Fruit fly (Drosophila melanogaster): ENCODE results near the gene CG5639.
A peak's percentile ranks its signal among the peaks of the same experiment; 100 is the strongest.

CG5639 gene

DNA sequence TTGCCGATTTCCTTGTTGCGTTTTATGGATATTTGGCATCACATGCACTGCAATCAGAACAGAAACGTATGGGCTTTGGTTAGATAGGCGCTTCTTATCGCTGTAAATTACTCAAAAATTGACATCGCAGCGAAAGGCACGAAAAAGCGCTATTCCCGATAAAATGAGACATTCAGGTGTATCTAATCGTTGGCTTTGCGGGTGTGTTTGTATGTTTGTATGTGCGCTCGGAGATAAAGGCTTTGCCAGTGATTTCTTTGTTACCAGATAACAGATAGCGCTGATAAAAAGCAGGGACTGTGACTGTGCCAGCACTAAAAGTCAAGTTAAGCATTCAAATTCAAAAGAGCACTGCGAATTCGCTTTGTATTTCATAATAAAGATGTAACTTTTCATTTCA is 27.4 kb downstream of the CG5639 start:
- TF ChIP-seq pad (GFP tag; optimal IDR thresholded peaks at IDR 0.05) (no peak), kay (GFP tag; ENCODE audit: borderline replicate concordance) (peak; percentile 59)

DNA sequence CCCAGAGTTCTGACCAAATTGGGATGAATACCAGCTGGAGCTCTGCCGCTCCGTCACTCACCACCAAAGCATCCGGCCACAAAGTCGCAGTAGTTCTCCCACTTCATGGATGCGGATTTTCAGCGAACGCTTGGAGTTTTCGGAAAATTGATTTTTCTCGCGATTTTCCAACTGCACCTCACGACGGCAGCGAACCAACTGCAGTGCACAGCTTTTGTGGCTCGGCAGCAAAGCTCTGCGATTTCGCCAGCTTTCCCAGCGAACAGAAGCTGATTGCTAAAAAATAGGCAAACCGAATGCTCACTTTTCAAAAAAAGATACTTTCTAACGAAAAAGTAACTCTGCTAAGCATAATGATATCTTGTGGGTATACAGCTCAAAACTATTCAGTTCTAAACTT is 34.8 kb downstream of the CG5639 start, which contains the start of gene CG5646:
TSS of gene CG5646 (minus strand) at position 206 of the 400 bp plus-strand sequence.
- TF ChIP-seq Mnt (GFP tag; optimal IDR thresholded peaks at IDR 0.05) (peak; percentile 48), pad (GFP tag; optimal IDR thresholded peaks at IDR 0.05) (peak; percentile 35), CG5204 (GFP tag; optimal IDR thresholded peaks at IDR 0.05) (no peak), CG14711 (tag; optimal IDR thresholded peaks at IDR 0.05) (no peak), Crg-1 (GFP tag; optimal IDR thresholded peaks at IDR 0.05) (no peak), CG7045 (GFP tag; optimal IDR thresholded peaks at IDR 0.05) (peak; percentile 6), kay (GFP tag; ENCODE audit: borderline replicate concordance) (peak; percentile 97), ovo (GFP tag; optimal IDR thresholded peaks at IDR 0.05) (peak; percentile 23), CG7101 (tag; optimal IDR thresholded peaks at IDR 0.05) (peak; percentile 32), CG11617 (GFP tag; optimal IDR thresholded peaks at IDR 0.05) (peak; percentile 55), CG1620 (GFP tag; optimal IDR thresholded peaks at IDR 0.05) (peak; percentile 5), Clk (GFP tag; optimal IDR thresholded peaks at IDR 0.05) (peak; percentile 88), tj (GFP tag; optimal IDR thresholded peaks at IDR 0.05) (peak; percentile 27), bab1 (GFP tag; optimal IDR thresholded peaks at IDR 0.05) (peak; percentile 86), CG12768 (GFP tag; optimal IDR thresholded peaks at IDR 0.05) (peak; percentile 54), CG33017 (tag; optimal IDR thresholded peaks at IDR 0.05) (peak; percentile 58), cnc (optimal IDR thresholded peaks at IDR 0.05) (no peak), toe (GFP tag; optimal IDR thresholded peaks at IDR 0.05) (no peak), Hr96 (GFP tag; optimal IDR thresholded peaks at IDR 0.05) (no peak), cic (GFP tag; optimal IDR thresholded peaks at IDR 0.05) (peak; percentile 80)

DNA sequence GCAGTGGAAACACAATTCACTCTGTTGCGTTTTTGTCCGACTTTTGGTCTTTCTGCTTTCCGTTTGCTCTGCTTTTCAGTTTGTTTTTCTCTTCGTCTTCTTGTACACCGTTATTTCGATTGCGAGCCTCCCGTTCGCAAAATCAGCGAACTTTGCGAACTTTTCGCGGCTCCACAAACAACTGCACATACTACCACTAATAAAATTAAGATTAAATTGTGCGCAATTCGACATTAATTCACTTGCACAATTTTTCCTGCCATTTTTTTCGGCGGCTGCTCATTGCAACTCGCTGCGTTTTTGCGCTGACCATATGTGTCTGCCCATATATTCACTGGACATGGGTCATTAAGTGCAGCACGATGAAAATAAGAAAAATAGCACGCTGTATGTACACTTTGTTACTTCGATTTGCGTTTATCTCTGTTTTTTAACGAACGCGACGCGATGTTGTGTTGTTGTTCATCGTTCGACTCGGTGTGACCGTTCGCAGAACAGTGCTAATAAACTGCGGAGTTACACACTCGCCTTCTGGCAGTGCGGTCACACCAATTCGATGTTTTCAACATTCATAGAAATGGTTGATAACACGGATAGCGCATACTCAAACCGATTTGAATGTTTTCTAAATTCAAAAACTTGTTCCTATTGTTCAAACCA is 37.1 kb downstream of the CG5639 start, which contains the start of gene Klp98A:
TSS of gene Klp98A (minus strand) at position 486 of the 660 bp plus-strand sequence.
- TF ChIP-seq CG7101 (tag; optimal IDR thresholded peaks at IDR 0.05) (no peak), bab1 (GFP tag; optimal IDR thresholded peaks at IDR 0.05) (peak; percentile 28), CG1620 (GFP tag; optimal IDR thresholded peaks at IDR 0.05) (peak; percentile 0), cic (GFP tag; optimal IDR thresholded peaks at IDR 0.05) (peak; percentile 31), tj (GFP tag; optimal IDR thresholded peaks at IDR 0.05) (peak; percentile 72), Mnt (GFP tag; optimal IDR thresholded peaks at IDR 0.05) (peak; percentile 39), CG14711 (tag; optimal IDR thresholded peaks at IDR 0.05) (no peak), cnc (optimal IDR thresholded peaks at IDR 0.05) (no peak)

DNA sequence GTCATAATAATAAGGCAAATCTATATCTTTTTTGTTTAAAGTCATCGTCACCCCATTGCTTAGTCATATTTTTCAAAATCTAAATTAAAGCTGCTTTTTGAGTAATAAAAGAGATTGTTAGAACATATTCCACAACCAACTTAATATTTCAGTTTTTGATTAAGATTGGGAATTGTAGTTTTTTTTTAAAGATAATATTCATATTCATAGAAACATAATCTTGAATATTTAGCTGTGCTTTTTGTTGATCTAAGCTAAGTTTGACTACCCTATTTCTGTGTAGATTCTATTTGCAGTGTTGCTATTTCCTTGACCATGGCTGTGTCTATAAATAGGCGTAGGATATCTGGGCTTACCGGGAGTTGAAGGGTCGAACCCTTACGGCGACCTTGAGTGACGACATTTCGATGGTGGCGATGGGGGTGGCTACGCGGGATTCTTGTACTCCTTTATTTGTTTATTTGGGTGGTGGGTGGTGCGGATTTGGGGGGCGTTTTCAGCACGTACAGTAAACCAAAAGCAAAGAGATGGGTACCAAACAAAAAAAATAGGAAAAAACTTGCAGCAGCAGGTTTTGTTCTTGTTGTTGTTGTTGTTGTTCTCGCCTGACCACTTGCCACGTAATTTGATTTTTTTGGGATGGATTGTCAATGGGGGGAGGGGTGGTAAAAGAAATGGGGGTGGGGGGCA is 37.8 kb downstream of the CG5639 start:
- TF ChIP-seq Clk (GFP tag; optimal IDR thresholded peaks at IDR 0.05) (no peak), CG14711 (tag; optimal IDR thresholded peaks at IDR 0.05) (no peak), Hr96 (GFP tag; optimal IDR thresholded peaks at IDR 0.05) (no peak), CG5204 (GFP tag; optimal IDR thresholded peaks at IDR 0.05) (no peak), CG7101 (tag; optimal IDR thresholded peaks at IDR 0.05) (no peak)

DNA sequence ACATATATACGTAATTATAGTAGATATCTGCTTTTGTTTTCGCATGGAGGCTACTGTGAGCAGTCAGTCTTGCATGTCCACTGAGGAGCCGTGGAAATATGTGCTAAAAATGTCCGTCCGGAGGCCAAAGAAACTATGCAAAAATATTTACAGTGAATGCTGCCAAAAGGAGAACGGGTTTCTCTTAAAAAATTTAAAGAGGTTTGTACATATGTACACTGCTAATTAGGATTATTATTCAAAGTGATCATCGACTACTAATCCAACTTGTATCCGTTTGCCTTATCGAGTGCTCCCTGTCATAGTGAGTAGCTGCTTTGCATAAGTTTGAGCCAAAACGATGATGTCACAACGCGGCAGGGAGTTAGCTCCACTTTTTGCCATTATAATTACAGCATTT is 39.0 kb downstream of the CG5639 start:
- TF ChIP-seq bab1 (GFP tag; optimal IDR thresholded peaks at IDR 0.05): peak; percentile 9
- TF ChIP-seq toe (GFP tag; optimal IDR thresholded peaks at IDR 0.05): no peak
- TF ChIP-seq CG33017 (tag; optimal IDR thresholded peaks at IDR 0.05): no peak
- no peak for TF ChIP-seq kay (GFP tag; ENCODE audit: borderline replicate concordance)
- TF ChIP-seq CG7101 (tag; optimal IDR thresholded peaks at IDR 0.05): no peak
- TF ChIP-seq CG14711 (tag; optimal IDR thresholded peaks at IDR 0.05): peak; percentile 14
- no peak for TF ChIP-seq CG12768 (GFP tag; optimal IDR thresholded peaks at IDR 0.05)
- TF ChIP-seq pad (GFP tag; optimal IDR thresholded peaks at IDR 0.05): no peak
- no peak for TF ChIP-seq ovo (GFP tag; optimal IDR thresholded peaks at IDR 0.05)
- no peak for TF ChIP-seq CG1620 (GFP tag; optimal IDR thresholded peaks at IDR 0.05)
- TF ChIP-seq Crg-1 (GFP tag; optimal IDR thresholded peaks at IDR 0.05): no peak

DNA sequence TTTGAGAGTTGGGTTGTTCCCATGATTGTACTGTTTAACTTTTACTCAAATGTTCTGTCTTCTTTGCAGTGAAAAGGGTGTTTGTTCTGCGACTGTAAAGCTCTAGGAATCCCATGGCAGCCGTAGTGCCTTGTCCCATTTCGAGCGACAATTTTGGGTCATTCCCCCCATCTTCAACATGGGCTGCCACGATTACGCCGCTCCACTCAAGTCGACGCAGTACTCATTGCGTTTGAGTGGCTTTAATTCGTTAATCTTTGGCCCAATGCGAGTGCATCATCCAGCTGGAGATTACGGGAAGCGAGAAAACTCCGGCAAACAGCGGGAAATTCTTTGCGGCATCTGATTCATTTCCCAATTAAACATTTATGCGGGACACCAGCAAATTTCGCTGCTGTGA is 39.5 kb downstream of the CG5639 start:
- TF ChIP-seq CG7045 (GFP tag; optimal IDR thresholded peaks at IDR 0.05) (no peak), CG7101 (tag; optimal IDR thresholded peaks at IDR 0.05) (no peak), Hr96 (GFP tag; optimal IDR thresholded peaks at IDR 0.05) (no peak), toe (GFP tag; optimal IDR thresholded peaks at IDR 0.05) (no peak), CG1620 (GFP tag; optimal IDR thresholded peaks at IDR 0.05) (no peak), cnc (optimal IDR thresholded peaks at IDR 0.05) (no peak), CG11617 (GFP tag; optimal IDR thresholded peaks at IDR 0.05) (no peak), CG33017 (tag; optimal IDR thresholded peaks at IDR 0.05) (no peak), tj (GFP tag; optimal IDR thresholded peaks at IDR 0.05) (no peak), CG12768 (GFP tag; optimal IDR thresholded peaks at IDR 0.05) (no peak)

DNA sequence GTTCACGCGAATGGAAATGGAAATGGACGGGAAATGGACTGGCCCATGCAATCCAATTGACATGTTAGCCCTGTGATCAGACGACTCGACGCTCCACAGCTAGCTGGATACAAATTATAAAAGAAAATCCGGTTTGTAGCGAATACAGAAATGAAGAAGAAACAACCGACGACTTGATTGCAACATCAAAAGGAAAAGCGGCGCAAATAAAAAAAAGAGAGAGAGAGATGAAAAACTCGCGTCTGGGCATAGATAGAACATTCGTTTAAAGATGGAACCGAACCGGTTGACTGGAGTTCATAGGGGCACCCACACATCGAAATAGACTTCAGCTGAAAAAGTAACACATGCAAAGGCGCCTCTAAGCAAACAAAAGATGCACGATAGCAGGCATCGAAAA is 40.1 kb downstream of the CG5639 start:
- TF ChIP-seq CG7045 (GFP tag; optimal IDR thresholded peaks at IDR 0.05) (no peak), kay (GFP tag; ENCODE audit: borderline replicate concordance) (peak; percentile 52)
